Worm (Caenorhabditis elegans): Measurements from ENCODE around the gene F35C11.6.
A peak's percentile ranks its signal among the peaks of the same experiment; 100 is the strongest.

Gene F35C11.6

DNA sequence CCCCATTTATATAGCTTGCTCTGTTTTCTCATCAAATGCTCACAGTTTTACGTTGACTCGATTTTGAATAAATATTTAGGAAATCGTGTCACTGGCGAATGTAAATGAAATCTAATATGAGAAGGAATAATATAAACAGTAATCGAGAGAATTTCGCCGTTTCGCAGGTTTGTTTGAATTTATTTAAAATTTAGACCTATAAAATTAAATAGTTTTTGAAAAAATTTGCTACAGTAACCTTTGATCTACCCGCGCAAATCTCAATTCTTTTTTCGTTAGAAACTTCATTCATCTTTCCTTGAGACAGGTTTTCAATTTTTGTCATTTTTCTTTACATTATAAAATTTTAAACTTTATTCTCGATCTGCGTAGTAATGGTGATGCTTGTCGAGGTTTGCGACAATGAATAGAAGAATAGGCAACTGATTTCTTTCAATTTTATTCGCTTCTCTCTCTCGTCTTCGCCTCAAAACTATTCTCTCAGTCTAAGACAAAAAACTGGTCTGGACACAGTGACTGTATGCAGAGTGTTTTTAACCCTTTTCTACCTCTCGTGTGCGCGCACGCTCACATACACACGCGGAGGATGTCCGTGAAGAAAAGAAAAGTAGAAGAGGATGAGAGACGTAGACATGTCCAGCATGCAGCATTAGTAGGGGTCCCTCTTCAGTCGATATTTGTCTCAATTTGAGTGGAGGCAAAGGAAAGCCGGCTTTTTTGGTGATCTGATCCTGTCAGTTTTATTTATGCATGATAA, 36.5 kb downstream of the F35C11.6 start, which contains the start of gene dab-1 (continued):
- TF ChIP-seq zag-1 (tag; optimal IDR thresholded peaks at IDR 0.05) (no peak), Y75B8A.6 (GFP tag; IDR thresholded peaks at IDR 0.05) (no peak), dmd-8 (GFP tag; IDR thresholded peaks at IDR 0.05) (no peak), duxl-1 (tag; optimal IDR thresholded peaks at IDR 0.05; ENCODE audit: poor library complexity) (no peak), zip-2 (tag; optimal IDR thresholded peaks at IDR 0.05) (no peak), lsy-2 (tag; optimal IDR thresholded peaks at IDR 0.05) (peak in 1 of 2 experiments; percentile 25), egl-27 (tag; optimal IDR thresholded peaks at IDR 0.05) (no peak), tra-1 (GFP tag; IDR thresholded peaks at IDR 0.05) (no peak), lin-38 (GFP tag; IDR thresholded peaks at IDR 0.05) (0 out of 2 replicates have a peak, but pooled peaks have one; percentile 24), ceh-62 (tag; optimal IDR thresholded peaks at IDR 0.05) (no peak), attf-4 (tag; optimal IDR thresholded peaks at IDR 0.05) (no peak), Y5F2A.4 (GFP tag; optimal IDR thresholded peaks at IDR 0.05) (no peak), daf-19 (GFP tag; conservative IDR thresholded peaks at IDR 0.05) (no peak), dmd-6 (GFP tag; IDR thresholded peaks at IDR 0.05) (no peak), rbr-2 (tag; optimal IDR thresholded peaks at IDR 0.05) (no peak), lim-7 (GFP tag; IDR thresholded peaks at IDR 0.05) (no peak), mxl-3 (GFP tag; optimal IDR thresholded peaks at IDR 0.05) (peak; percentile 94), lin-39 (tag; optimal IDR thresholded peaks at IDR 0.05) (no peak), unc-130 (GFP tag; optimal IDR thresholded peaks at IDR 0.05) (peak; percentile 24), daf-12 (tag; optimal IDR thresholded peaks at IDR 0.05) (no peak), cey-2 (tag; optimal IDR thresholded peaks at IDR 0.05; ENCODE audit: borderline replicate concordance, insufficient read depth) (peak; percentile 51), mes-2 (tag; optimal IDR thresholded peaks at IDR 0.05; ENCODE audit: poor library complexity, severe bottlenecking) (no peak), skn-1 (tag; optimal IDR thresholded peaks at IDR 0.05) (no peak), set-16 (GFP tag; IDR thresholded peaks at IDR 0.05) (no peak), fos-1 (tag; optimal IDR thresholded peaks at IDR 0.05) (no peak), ceh-32 (tag; optimal IDR thresholded peaks at IDR 0.05; ENCODE audit: poor library complexity) (no peak), F49E8.2 (tag; optimal IDR thresholded peaks at IDR 0.05; ENCODE audit: borderline replicate concordance) (no peak), nhr-102 (tag; optimal IDR thresholded peaks at IDR 0.05) (no peak), zip-11 (GFP tag; IDR thresholded peaks at IDR 0.05) (no peak), sdz-12 (GFP tag; optimal IDR thresholded peaks at IDR 0.05) (no peak), snpc-1.2 (GFP tag; IDR thresholded peaks at IDR 0.05) (no peak), dpl-1 (GFP tag; optimal IDR thresholded peaks at IDR 0.05) (no peak), nhr-25 (tag; optimal IDR thresholded peaks at IDR 0.05; ENCODE audit: borderline replicate concordance, insufficient read depth) (peak; percentile 25), lin-29 (GFP tag; IDR thresholded peaks at IDR 0.05) (no peak), hmg-1.1 (GFP tag; IDR thresholded peaks at IDR 0.05) (no peak), aha-1 (tag) (peak; percentile 73), nhr-28 (tag; optimal IDR thresholded peaks at IDR 0.05) (peak; percentile 85), dve-1 (tag; optimal IDR thresholded peaks at IDR 0.05; ENCODE audit: insufficient read depth) (peak; percentile 39), T26A8.4 (GFP tag; IDR thresholded peaks at IDR 0.05) (no peak), F44E2.7 (GFP tag; IDR thresholded peaks at IDR 0.05) (no peak), hlh-30 (tag; optimal IDR thresholded peaks at IDR 0.05; ENCODE audit: insufficient read depth) (peak; percentile 76), madf-5 (GFP tag; IDR thresholded peaks at IDR 0.05) (no peak), snpc-4 (tag; optimal IDR thresholded peaks at IDR 0.05) (no peak), lin-1 (GFP tag; IDR thresholded peaks at IDR 0.05) (no peak), fkh-10 (GFP tag; optimal IDR thresholded peaks at IDR 0.05) (no peak), lin-15B (tag; optimal IDR thresholded peaks at IDR 0.05) (no peak), unc-39 (tag; optimal IDR thresholded peaks at IDR 0.05) (no peak), mdl-1 (tag; optimal IDR thresholded peaks at IDR 0.05) (peak; percentile 90 to 97), F26F4.8 (GFP tag; conservative IDR thresholded peaks at IDR 0.05) (no peak)
